Worm (Caenorhabditis elegans): Measurements from ENCODE around the gene C50F4.1.

DNA sequence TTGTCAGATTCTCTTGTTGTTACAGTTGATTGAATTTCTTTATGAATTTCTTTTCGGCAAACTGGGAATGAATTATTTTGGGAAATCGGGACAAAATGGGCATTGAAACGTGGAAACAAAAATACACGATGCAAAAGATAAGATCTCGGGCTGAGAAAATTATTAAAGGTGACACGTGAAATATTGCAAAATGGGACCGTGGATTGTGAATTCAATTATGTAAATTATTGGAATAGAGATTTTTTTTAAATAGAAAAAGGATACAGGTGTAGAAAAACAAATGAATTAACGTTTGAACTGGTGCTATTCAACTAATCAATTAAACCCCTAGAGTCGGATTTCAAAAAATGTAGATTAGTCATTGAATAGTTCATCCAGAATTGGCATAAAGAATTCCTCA is 42.1 kb downstream of the C50F4.1 start, which contains the start of gene F25B3.4:
- TF ChIP-seq nhr-11 (tag; optimal IDR thresholded peaks at IDR 0.05), result no peak
- TF ChIP-seq mdl-1 (tag; optimal IDR thresholded peaks at IDR 0.05), result no peak
- TF ChIP-seq lin-39 (tag; optimal IDR thresholded peaks at IDR 0.05), result no peak
- no peak for TF ChIP-seq nhr-12 (tag; optimal IDR thresholded peaks at IDR 0.05)
- no peak for TF ChIP-seq snpc-4 (tag; optimal IDR thresholded peaks at IDR 0.05)
